Worm (Caenorhabditis elegans) whole organism, early embryonic: ENCODE data around the gene T02H6.1.

Source experiments
- B0310.2 ChIP-seq: sonication (generic microtip); optimal IDR thresholded peaks from 2 replicates; lab custom pipeline; 2016; ENCODE audit warnings: mild to moderate bottlenecking, missing genetic modification characterization, missing compliant biosample characterization
- aly-1 ChIP-seq: sonication (generic microtip); optimal IDR thresholded peaks from 2 replicates; lab custom pipeline; 2016; ENCODE audit warnings: missing genetic modification characterization, missing compliant biosample characterization
- ama-1 ChIP-seq: fragments of 150-350 bp; optimal IDR thresholded peaks from 2 replicates; lab custom pipeline; 2014
- ceh-13 ChIP-seq: fragments of 200-800 bp; sonication (Bioruptor generic); optimal IDR thresholded peaks from 2 replicates; lab custom pipeline; 2018; ENCODE audit warnings: mild to moderate bottlenecking, missing genetic modification characterization, missing compliant biosample characterization
- ceh-36 ChIP-seq: sonication (generic microtip); optimal IDR thresholded peaks from 2 replicates; lab custom pipeline; 2016; ENCODE audit warnings: missing genetic modification characterization, inconsistent platforms, missing compliant biosample characterization
- ets-7 ChIP-seq: sonication (generic microtip); optimal IDR thresholded peaks from 2 replicates; lab custom pipeline; 2016; ENCODE audit warnings: missing genotype, missing genetic modification characterization, missing compliant biosample characterization
- flt-1 ChIP-seq: fragments of 200-800 bp; sonication (Bioruptor generic); IDR thresholded peaks from 2 replicates; pipeline ENCODE4 v1.3.6; 2022; ENCODE audit warnings: missing genetic modification characterization, missing compliant biosample characterization
- hmg-4 ChIP-seq: fragments of 200-800 bp; sonication (Bioruptor generic); optimal IDR thresholded peaks from 2 replicates; lab custom pipeline; 2018; ENCODE audit warnings: mild to moderate bottlenecking, missing genetic modification characterization, missing compliant biosample characterization
- hnd-1 ChIP-seq: sonication (generic microtip); optimal IDR thresholded peaks from 2 replicates; lab custom pipeline; 2016; ENCODE audit warnings: missing genetic modification characterization, missing compliant biosample characterization
- tbx-37 ChIP-seq: fragments of 200-800 bp; sonication (Bioruptor generic); conservative IDR thresholded peaks from 2 replicates; pipeline ENCODE4 v1.3.6; 2022; ENCODE audit warnings: missing genetic modification reagents, missing genetic modification characterization, missing compliant biosample characterization

- TF ChIP-seq ama-1 (lab: Kevin White, UChicago) (no peak), ceh-36 (tag; lab: Kevin White, UChicago) (no peak), hnd-1 (tag; lab: Kevin White, UChicago) (no peak), aly-1 (tag; lab: Kevin White, UChicago) (no peak), flt-1 (GFP tag; lab: Robert Waterston, UW) (no peak), tbx-37 (GFP tag; lab: Robert Waterston, UW) (no peak), B0310.2 (no peak), ceh-13 (no peak), ets-7 (tag; lab: Kevin White, UChicago) (no peak), hmg-4 (no peak)
These were observed 48.0 kb downstream of the T02H6.1 start for ce11 chrII:757224-757623.
